Fruit fly (Drosophila melanogaster) whole organism, wandering third instar larva: ENCODE results near the gene bun.
A peak's percentile ranks its signal among the peaks of the same experiment; 100 is the strongest.

Experiments used
- CG32264 ChIP-seq: fragments of 200-800 bp; sonication (Bioruptor generic); optimal IDR thresholded peaks from 2 replicates; lab custom pipeline; 2016; ENCODE audit warnings: missing biosample characterization, missing genetic modification characterization
- Dfd ChIP-seq: fragments of >200 bp; optimal IDR thresholded peaks from 2 replicates; lab custom pipeline; 2017; ENCODE audit warnings: missing biosample characterization, missing genetic modification characterization
- brk ChIP-seq: fragments of 200-800 bp; sonication (Bioruptor generic); optimal IDR thresholded peaks from 2 replicates; lab custom pipeline; 2016; ENCODE audit warnings: missing biosample characterization, mild to moderate bottlenecking, missing genetic modification characterization
- sv ChIP-seq: fragments of 200-800 bp; sonication (Bioruptor generic); optimal IDR thresholded peaks from 3 replicates; lab custom pipeline; 2016; ENCODE audit warnings: missing biosample characterization, missing genetic modification characterization

DNA sequence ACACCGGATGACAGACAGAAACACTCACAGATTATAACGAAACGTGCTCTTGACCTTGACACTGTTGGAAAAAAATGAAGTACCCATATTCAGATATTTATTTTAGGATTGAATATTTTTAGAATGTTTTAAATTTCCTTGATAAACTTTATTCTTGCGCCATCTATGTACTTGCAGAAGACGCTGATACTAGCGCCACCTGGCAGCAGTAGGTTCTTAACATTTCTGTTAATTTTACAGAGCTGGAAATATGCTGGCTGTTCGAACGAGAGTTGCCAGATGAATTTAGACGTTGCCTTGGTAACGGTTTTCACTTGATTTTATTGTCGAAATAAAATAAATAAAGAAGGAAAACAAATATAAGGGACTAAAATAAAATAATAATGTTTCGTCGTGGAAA is 121.9 kb downstream of the bun start, which contains the start of gene Fam92:
- no peak for TF ChIP-seq Dfd (GFP tag; lab: Kevin White, UChicago)
- TF ChIP-seq brk, result no peak
- TF ChIP-seq CG32264, result peak; percentile 10
- no peak for TF ChIP-seq sv (GFP tag; lab: Kevin White, UChicago)
